Worm (Caenorhabditis elegans) whole organism, mixed stage, embryonic: Measurements from ENCODE around the gene Y62F5A.12.

Experiments
- cnd-1 ChIP-seq: fragments of 200-800 bp; sonication (Bioruptor generic); optimal IDR thresholded peaks from 2 replicates; lab custom pipeline; 2018; ENCODE audit warnings: mild to moderate bottlenecking, missing genetic modification characterization, missing compliant biosample characterization
- ham-2 ChIP-seq: fragments of 200-800 bp; sonication (Bioruptor generic); optimal IDR thresholded peaks from 2 replicates; lab custom pipeline; 2018; ENCODE audit warnings: mild to moderate bottlenecking, missing genetic modification characterization, missing compliant biosample characterization
- lin-13 ChIP-seq: fragments of 150-350 bp; optimal IDR thresholded peaks from 2 replicates; lab custom pipeline; 2014; ENCODE audit warnings: missing biosample characterization, missing genetic modification characterization
- nhr-237 ChIP-seq: fragments of 150-350 bp; optimal IDR thresholded peaks from 2 replicates; lab custom pipeline; 2014; ENCODE audit warnings: missing biosample characterization, missing genetic modification characterization
- snpc-4 ChIP-seq: fragments of 150-350 bp; optimal IDR thresholded peaks from 2 replicates; lab custom pipeline; 2014; ENCODE audit warnings: missing biosample characterization, missing genetic modification characterization
- unc-62 ChIP-seq: fragments of 150-350 bp; optimal IDR thresholded peaks from 2 replicates; lab custom pipeline; 2014; ENCODE audit warnings: missing biosample characterization, missing genetic modification reagents, missing genetic modification characterization

- no peak for TF ChIP-seq snpc-4
- no peak for TF ChIP-seq lin-13 (tag; lab: Kevin White, UChicago)
- TF ChIP-seq nhr-237 (tag; lab: Kevin White, UChicago) = no peak
- TF ChIP-seq ham-2 (GFP tag; lab: Kevin White, UChicago) = no peak
- no peak for TF ChIP-seq unc-62 (GFP tag; lab: Kevin White, UChicago)
- no peak for TF ChIP-seq cnd-1 (tag; lab: Kevin White, UChicago)
Observed at ce11 chrII:11578327-11578726, 44.0 kb upstream of the Y62F5A.12 start, which contains the start of gene smc-6.
